1 fruit fly cellular context compared by ENCODE assay signal in genomic region chr3R:5053611-5054133, dm6.
TF ChIP-seq lines count a peak whose summit lies in the region.

No protein-coding gene starts in this region.

TF ChIP-seq in whole organism, embryonic, 481 proteins besides CTCF, POLR2A, EP300 and RAD21 (continued from another document and continues in another):
- TF ChIP-seq gcm2 (GFP tag; optimal IDR thresholded peaks at IDR 0.05; lab: Kevin White, UChicago) (peak; percentile 31), CG1792 (GFP tag; optimal IDR thresholded peaks at IDR 0.05; lab: Kevin White, UChicago) (peak; percentile 90), dan (GFP tag; IDR thresholded peaks at IDR 0.05; lab: Robert Waterston, UW) (no peak), CG6175 (GFP tag; IDR thresholded peaks at IDR 0.05; lab: Robert Waterston, UW) (peak; percentile 83), mam (GFP tag; optimal IDR thresholded peaks at IDR 0.05; lab: Kevin White, UChicago) (peak; percentile 39), cg (GFP tag; optimal IDR thresholded peaks at IDR 0.05; lab: Kevin White, UChicago) (no peak), CG8765 (GFP tag; IDR thresholded peaks at IDR 0.05; lab: Robert Waterston, UW) (peak; percentile 34; the same call in 1 of the 2 replicates), CG30020 (tag; optimal IDR thresholded peaks at IDR 0.05; lab: Kevin White, UChicago) (no peak), Elba2 (GFP tag; optimal IDR thresholded peaks at IDR 0.05; lab: Kevin White, UChicago) (no peak), Nf-YA (GFP tag; IDR thresholded peaks at IDR 0.05; lab: Robert Waterston, UW) (peak; percentile 78), btn (GFP tag; optimal IDR thresholded peaks at IDR 0.05; lab: Kevin White, UChicago) (peak; percentile 63), en (GFP tag; optimal IDR thresholded peaks at IDR 0.05; lab: Kevin White, UChicago) (peak; percentile 70), CG12659 (GFP tag; optimal IDR thresholded peaks at IDR 0.05; lab: Kevin White, UChicago) (peak; percentile 74), CG31224 (GFP tag; IDR thresholded peaks at IDR 0.05; lab: Robert Waterston, UW) (0 out of 2 replicates have a peak, but pooled peaks have one; percentile 28), CG2199 (GFP tag; IDR thresholded peaks at IDR 0.05; lab: Robert Waterston, UW) (peak; percentile 73), rib (GFP tag; IDR thresholded peaks at IDR 0.05; lab: Robert Waterston, UW) (peak; percentile 69), pfk (GFP tag; optimal IDR thresholded peaks at IDR 0.05; lab: Kevin White, UChicago) (peak; percentile 57), Rx (GFP tag; IDR thresholded peaks at IDR 0.05; lab: Robert Waterston, UW) (peak; percentile 51), tap (tag; optimal IDR thresholded peaks at IDR 0.05; lab: Kevin White, UChicago) (peak; percentile 64), CG5180 (GFP tag; optimal IDR thresholded peaks at IDR 0.05; lab: Kevin White, UChicago) (peak; percentile 73), prd (optimal IDR thresholded peaks at IDR 0.05; lab: Kevin White, UChicago) (no peak), prd (GFP tag; IDR thresholded peaks at IDR 0.05; lab: Robert Waterston, UW) (peak; percentile 62; the same call in 2 of the 3 replicates), Side (GFP tag; optimal IDR thresholded peaks at IDR 0.05; lab: Kevin White, UChicago) (peak; percentile 78), CG6654 (GFP tag; optimal IDR thresholded peaks at IDR 0.05; lab: Kevin White, UChicago) (no peak), CG10147 (GFP tag; optimal IDR thresholded peaks at IDR 0.05; lab: Kevin White, UChicago) (peak; percentile 31), ab (GFP tag; optimal IDR thresholded peaks at IDR 0.05; lab: Kevin White, UChicago) (no peak), lilli (GFP tag; optimal IDR thresholded peaks at IDR 0.05; lab: Kevin White, UChicago) (peak; percentile 27), gsb-n (tag; optimal IDR thresholded peaks at IDR 0.05; lab: Kevin White, UChicago) (peak; percentile 86), CG12942 (GFP tag; optimal IDR thresholded peaks at IDR 0.05; lab: Kevin White, UChicago) (peak; percentile 70), BEAF-32 (GFP tag; optimal IDR thresholded peaks at IDR 0.05; lab: Kevin White, UChicago) (no peak), NC2β (GFP tag; optimal IDR thresholded peaks at IDR 0.05; lab: Kevin White, UChicago) (peak; percentile 84), Lpt (GFP tag; optimal IDR thresholded peaks at IDR 0.05; lab: Kevin White, UChicago) (no peak), CG7556 (GFP tag; optimal IDR thresholded peaks at IDR 0.05; lab: Kevin White, UChicago) (peak; percentile 73), CG6765 (GFP tag; optimal IDR thresholded peaks at IDR 0.05; lab: Kevin White, UChicago) (peak; percentile 32), ftz-f1 (GFP tag; optimal IDR thresholded peaks at IDR 0.05; lab: Kevin White, UChicago) (peak; percentile 44), Trl (optimal IDR thresholded peaks at IDR 0.05; lab: Kevin White, UChicago) (no peak), Trl (GFP tag; optimal IDR thresholded peaks at IDR 0.05; lab: Kevin White, UChicago) (peak; percentile 83), z (GFP tag; IDR thresholded peaks at IDR 0.05; lab: Robert Waterston, UW) (peak; percentile 75), unpg (GFP tag; optimal IDR thresholded peaks at IDR 0.05; lab: Kevin White, UChicago) (peak; percentile 63), CG13123 (GFP tag; optimal IDR thresholded peaks at IDR 0.05; lab: Kevin White, UChicago) (peak; percentile 87), dm (GFP tag; optimal IDR thresholded peaks at IDR 0.05; lab: Kevin White, UChicago) (no peak), Ets97D (GFP tag; optimal IDR thresholded peaks at IDR 0.05; lab: Kevin White, UChicago) (peak; percentile 32), disco-r (GFP tag; optimal IDR thresholded peaks at IDR 0.05; lab: Kevin White, UChicago) (no peak), Dref (GFP tag; IDR thresholded peaks at IDR 0.05; lab: Robert Waterston, UW) (peak; percentile 16; the same call in 1 of the 2 replicates), CG4730 (GFP tag; IDR thresholded peaks at IDR 0.05; lab: Robert Waterston, UW) (peak; percentile 39; the same call in 1 of the 2 replicates), CG13775 (GFP tag; optimal IDR thresholded peaks at IDR 0.05; lab: Kevin White, UChicago) (peak; percentile 62), ERR (GFP tag; optimal IDR thresholded peaks at IDR 0.05; lab: Kevin White, UChicago) (peak; percentile 52), sc (optimal IDR thresholded peaks at IDR 0.05; lab: Kevin White, UChicago) (no peak), sc (GFP tag; optimal IDR thresholded peaks at IDR 0.05; lab: Kevin White, UChicago) (peak; percentile 91), NfI (GFP tag; optimal IDR thresholded peaks at IDR 0.05; lab: Kevin White, UChicago) (peak; percentile 30), CG17829 (tag; optimal IDR thresholded peaks at IDR 0.05; lab: Kevin White, UChicago) (no peak), Opbp (GFP tag; IDR thresholded peaks at IDR 0.05; lab: Robert Waterston, UW; ENCODE audit: partially characterized antibody) (no peak), ato (GFP tag; IDR thresholded peaks at IDR 0.05; lab: Robert Waterston, UW; ENCODE audit: partially characterized antibody) (no peak), Doc2 (GFP tag; IDR thresholded peaks at IDR 0.05; lab: Robert Waterston, UW) (no peak), wdn (GFP tag; IDR thresholded peaks at IDR 0.05; lab: Robert Waterston, UW) (peak; percentile 50), CG30403 (GFP tag; optimal IDR thresholded peaks at IDR 0.05; lab: Kevin White, UChicago) (no peak), CG10267 (tag; optimal IDR thresholded peaks at IDR 0.05; lab: Kevin White, UChicago) (peak; percentile 26), CG10366 (GFP tag; IDR thresholded peaks at IDR 0.05; lab: Robert Waterston, UW) (peak; percentile 56; the same call in 1 of the 2 replicates), eyg (GFP tag; optimal IDR thresholded peaks at IDR 0.05; lab: Kevin White, UChicago) (peak; percentile 64), CG11456 (GFP tag; IDR thresholded peaks at IDR 0.05; lab: Robert Waterston, UW) (peak; percentile 60; the same call in 2 of the 3 replicates), danr (GFP tag; IDR thresholded peaks at IDR 0.05; lab: Robert Waterston, UW) (peak; percentile 49; the same call in 1 of the 2 replicates), CG10274 (GFP tag; optimal IDR thresholded peaks at IDR 0.05; lab: Kevin White, UChicago) (peak; percentile 31), exex (tag; optimal IDR thresholded peaks at IDR 0.05; lab: Kevin White, UChicago) (peak; percentile 79), Dll (GFP tag; IDR thresholded peaks at IDR 0.05; lab: Robert Waterston, UW; ENCODE audit: partially characterized antibody) (no peak), CG14441 (GFP tag; IDR thresholded peaks at IDR 0.05; lab: Robert Waterston, UW) (peak; percentile 65), Lhr (GFP tag; optimal IDR thresholded peaks at IDR 0.05; lab: Kevin White, UChicago) (peak; percentile 82), Dek (tag; optimal IDR thresholded peaks at IDR 0.05; lab: Kevin White, UChicago) (peak; percentile 27), Rfx (GFP tag; IDR thresholded peaks at IDR 0.05; lab: Robert Waterston, UW) (peak; percentile 22; the same call in 1 of the 2 replicates), CG17802 (tag; optimal IDR thresholded peaks at IDR 0.05; lab: Kevin White, UChicago) (no peak), Spps (tag; optimal IDR thresholded peaks at IDR 0.05; lab: Kevin White, UChicago) (peak; percentile 75), CG10209 (GFP tag; optimal IDR thresholded peaks at IDR 0.05; lab: Kevin White, UChicago) (peak; percentile 85), zen2 (GFP tag; IDR thresholded peaks at IDR 0.05; lab: Robert Waterston, UW; ENCODE audit: partially characterized antibody) (no peak), CG17361 (GFP tag; IDR thresholded peaks at IDR 0.05; lab: Robert Waterston, UW) (no peak), PHDP (tag; optimal IDR thresholded peaks at IDR 0.05; lab: Kevin White, UChicago) (peak; percentile 80), Hey (tag; optimal IDR thresholded peaks at IDR 0.05; lab: Kevin White, UChicago) (peak; percentile 68), CG17359 (tag; optimal IDR thresholded peaks at IDR 0.05; lab: Kevin White, UChicago) (peak; percentile 82), CG8290 (GFP tag; optimal IDR thresholded peaks at IDR 0.05; lab: Kevin White, UChicago) (peak; percentile 70), CG8290 (tag; optimal IDR thresholded peaks at IDR 0.05; lab: Kevin White, UChicago) (peak; percentile 52 to 94), CG13894 (tag; optimal IDR thresholded peaks at IDR 0.05; lab: Kevin White, UChicago) (no peak), chm (GFP tag; IDR thresholded peaks at IDR 0.05; lab: Robert Waterston, UW) (peak; percentile 96; the same call in 1 of the 2 replicates), salm (tag; optimal IDR thresholded peaks at IDR 0.05; lab: Kevin White, UChicago) (peak; percentile 66), lab (GFP tag; optimal IDR thresholded peaks at IDR 0.05; lab: Kevin White, UChicago) (peak; percentile 91), knrl (GFP tag; IDR thresholded peaks at IDR 0.05; lab: Robert Waterston, UW; ENCODE audit: partially characterized antibody) (no peak), CG3281 (GFP tag; optimal IDR thresholded peaks at IDR 0.05; lab: Kevin White, UChicago) (peak; percentile 63), Fer3 (tag; optimal IDR thresholded peaks at IDR 0.05; lab: Kevin White, UChicago) (peak; percentile 59), peb (GFP tag; IDR thresholded peaks at IDR 0.05; lab: Robert Waterston, UW) (peak; percentile 69), hth (optimal IDR thresholded peaks at IDR 0.05; lab: Kevin White, UChicago) (no peak), CG8359 (GFP tag; optimal IDR thresholded peaks at IDR 0.05; lab: Kevin White, UChicago; ENCODE audit: borderline replicate concordance) (peak; percentile 65), Bdp1 (GFP tag; optimal IDR thresholded peaks at IDR 0.05; lab: Kevin White, UChicago) (peak; percentile 78), aop (GFP tag; IDR thresholded peaks at IDR 0.05; lab: Robert Waterston, UW) (peak; percentile 18; the same call in 1 of the 2 replicates), CG31441 (GFP tag; IDR thresholded peaks at IDR 0.05; lab: Robert Waterston, UW) (peak; percentile 50; the same call in 1 of the 2 replicates), CG2129 (GFP tag; IDR thresholded peaks at IDR 0.05; lab: Robert Waterston, UW; ENCODE audit: partially characterized antibody) (no peak), CG15601 (tag; optimal IDR thresholded peaks at IDR 0.05; lab: Kevin White, UChicago) (peak; percentile 95), CG2120 (GFP tag; optimal IDR thresholded peaks at IDR 0.05; lab: Kevin White, UChicago) (peak; percentile 23), NK7.1 (GFP tag; optimal IDR thresholded peaks at IDR 0.05; lab: Kevin White, UChicago) (peak; percentile 62), CkIIα-i1 (GFP tag; IDR thresholded peaks at IDR 0.05; lab: Robert Waterston, UW) (no peak; the same call in 1 of the 2 replicates), E2f2 (GFP tag; IDR thresholded peaks at IDR 0.05; lab: Robert Waterston, UW) (peak; percentile 64), CG12391 (tag; optimal IDR thresholded peaks at IDR 0.05; lab: Kevin White, UChicago) (peak; percentile 49), CG12071 (GFP tag; optimal IDR thresholded peaks at IDR 0.05; lab: Kevin White, UChicago) (peak; percentile 74), tio (GFP tag; optimal IDR thresholded peaks at IDR 0.05; lab: Kevin White, UChicago) (peak; percentile 71), dmrt11E (tag; optimal IDR thresholded peaks at IDR 0.05; lab: Kevin White, UChicago) (peak; percentile 80), CG3163 (GFP tag; optimal IDR thresholded peaks at IDR 0.05; lab: Kevin White, UChicago) (peak; percentile 23), CG42726 (GFP tag; IDR thresholded peaks at IDR 0.05; lab: Robert Waterston, UW; ENCODE audit: partially characterized antibody) (no peak), pita (GFP tag; optimal IDR thresholded peaks at IDR 0.05; lab: Kevin White, UChicago) (no peak), sima (GFP tag; optimal IDR thresholded peaks at IDR 0.05; lab: Kevin White, UChicago) (peak; percentile 44), HmgZ (tag; optimal IDR thresholded peaks at IDR 0.05; lab: Kevin White, UChicago) (peak; percentile 73), CG2678 (tag; optimal IDR thresholded peaks at IDR 0.05; lab: Kevin White, UChicago) (peak; percentile 78), slou (GFP tag; optimal IDR thresholded peaks at IDR 0.05; lab: Kevin White, UChicago) (peak; percentile 22), E2f1 (GFP tag; IDR thresholded peaks at IDR 0.05; lab: Robert Waterston, UW) (peak; percentile 48; the same call in 1 of the 2 replicates), Eip74EF (GFP tag; optimal IDR thresholded peaks at IDR 0.05; lab: Kevin White, UChicago) (peak in 1 of 2 experiments; percentile 43), ase (GFP tag; IDR thresholded peaks at IDR 0.05; lab: Robert Waterston, UW) (peak; percentile 29; the same call in 1 of the 3 replicates), Adf1 (GFP tag; IDR thresholded peaks at IDR 0.05; lab: Robert Waterston, UW) (peak; percentile 53; the same call in 1 of the 2 replicates), Ravus (GFP tag; IDR thresholded peaks at IDR 0.05; lab: Robert Waterston, UW) (no peak), chif (GFP tag; optimal IDR thresholded peaks at IDR 0.05; lab: Kevin White, UChicago) (peak; percentile 75 to 78), CG34224 (GFP tag; IDR thresholded peaks at IDR 0.05; lab: Robert Waterston, UW; ENCODE audit: partially characterized antibody) (no peak), CG18619 (GFP tag; optimal IDR thresholded peaks at IDR 0.05; lab: Kevin White, UChicago) (peak; percentile 84), Med (GFP tag; lab: Kevin White, UChicago) (peak; percentile 94), mirr (GFP tag; optimal IDR thresholded peaks at IDR 0.05; lab: Kevin White, UChicago) (peak; percentile 14), MTF-1 (GFP tag; optimal IDR thresholded peaks at IDR 0.05; lab: Kevin White, UChicago; ENCODE audit: borderline replicate concordance) (peak; percentile 91), CG32532 (GFP tag; IDR thresholded peaks at IDR 0.05; lab: Robert Waterston, UW) (peak; percentile 29; the same call in 1 of the 2 replicates), CG14050 (GFP tag; IDR thresholded peaks at IDR 0.05; lab: Robert Waterston, UW) (peak; percentile 57), wek (GFP tag; optimal IDR thresholded peaks at IDR 0.05; lab: Kevin White, UChicago) (peak; percentile 89), schlank (tag; optimal IDR thresholded peaks at IDR 0.05; lab: Kevin White, UChicago) (peak; percentile 60), ash1 (GFP tag; optimal IDR thresholded peaks at IDR 0.05; lab: Kevin White, UChicago) (peak; percentile 30), CG8924 (tag; optimal IDR thresholded peaks at IDR 0.05; lab: Kevin White, UChicago) (peak; percentile 71), B-H1 (GFP tag; IDR thresholded peaks at IDR 0.05; lab: Robert Waterston, UW) (peak; percentile 32; the same call in 1 of the 3 replicates), Hr39 (optimal IDR thresholded peaks at IDR 0.05; lab: Kevin White, UChicago) (no peak), shn (GFP tag; optimal IDR thresholded peaks at IDR 0.05; lab: Kevin White, UChicago) (peak; percentile 69), stwl (tag; optimal IDR thresholded peaks at IDR 0.05; lab: Kevin White, UChicago) (peak; percentile 29)
